Fruit fly (Drosophila melanogaster) whole organism, embryonic: ENCODE results near the gene CG11811.

ENCODE experiments used
- Asciz ChIP-seq: fragments of 200-800 bp; sonication (Bioruptor generic); optimal IDR thresholded peaks from 2 replicates; lab custom pipeline; 2017; ENCODE audit warnings: missing biosample characterization, mild to moderate bottlenecking, missing genetic modification characterization, missing genetic modification reagents
- Blimp-1 ChIP-seq: fragments of 200-800 bp; sonication (Bioruptor generic); optimal IDR thresholded peaks from 3 replicates; lab custom pipeline; 2018; ENCODE audit warnings: missing biosample characterization, missing genetic modification characterization, mild to moderate bottlenecking, moderate library complexity, missing genetic modification reagents
- CG1024 ChIP-seq: fragments of 200-800 bp; sonication (Bioruptor generic); IDR thresholded peaks from 2 replicates; pipeline ENCODE4 v1.3.6; 2022; ENCODE audit warnings: missing biosample characterization, missing genetic modification characterization
- CG12155 ChIP-seq: fragments of 200-800 bp; sonication (Bioruptor generic); optimal IDR thresholded peaks from 3 replicates; lab custom pipeline; 2016; ENCODE audit warnings: missing biosample characterization, missing genetic modification characterization
- CG12219 ChIP-seq: fragments of 200-800 bp; sonication (Bioruptor generic); optimal IDR thresholded peaks from 3 replicates; lab custom pipeline; 2018; ENCODE audit warnings: missing biosample characterization, mild to moderate bottlenecking, missing genetic modification characterization
- CG12299 ChIP-seq: fragments of 200-800 bp; sonication (Bioruptor generic); optimal IDR thresholded peaks from 2 replicates; lab custom pipeline; 2018; ENCODE audit warnings: missing biosample characterization, mild to moderate bottlenecking, missing genetic modification characterization
- CG15479 ChIP-seq: fragments of 200-800 bp; sonication (Bioruptor generic); optimal IDR thresholded peaks from 3 replicates; lab custom pipeline; 2019; ENCODE audit warnings: missing biosample characterization, mild to moderate bottlenecking, missing genetic modification characterization, moderate library complexity
- CG1647 ChIP-seq: fragments of 200-800 bp; sonication (Bioruptor generic); optimal IDR thresholded peaks from 3 replicates; lab custom pipeline; 2016; ENCODE audit warnings: missing biosample characterization, missing genetic modification characterization
- CG16863 ChIP-seq: fragments of 200-800 bp; sonication (Bioruptor generic); optimal IDR thresholded peaks from 3 replicates; lab custom pipeline; 2016; ENCODE audit warnings: missing biosample characterization, missing genetic modification characterization
- CG18619 ChIP-seq: fragments of 200-800 bp; sonication (Bioruptor generic); optimal IDR thresholded peaks from 3 replicates; lab custom pipeline; 2017; ENCODE audit warnings: missing biosample characterization, mild to moderate bottlenecking, missing genetic modification characterization
- CG2678 ChIP-seq: fragments of 200-800 bp; sonication (Bioruptor generic); optimal IDR thresholded peaks from 3 replicates; lab custom pipeline; 2019; ENCODE audit warnings: missing biosample characterization, mild to moderate bottlenecking, missing genetic modification characterization, moderate library complexity
- CG31365 ChIP-seq: fragments of 200-800 bp; sonication (Bioruptor generic); optimal IDR thresholded peaks from 2 replicates; lab custom pipeline; 2018; ENCODE audit warnings: missing biosample characterization, mild to moderate bottlenecking, missing genetic modification characterization
- CG4360 ChIP-seq: fragments of 200-800 bp; sonication (Bioruptor generic); IDR thresholded peaks from 2 replicates; pipeline ENCODE4 v1.3.6; 2022; ENCODE audit warnings: missing biosample characterization, missing genetic modification characterization
- CG43689 ChIP-seq: fragments of 200-800 bp; sonication (Bioruptor generic); IDR thresholded peaks from 2 replicates; pipeline ENCODE4 v1.3.6; 2022; ENCODE audit warnings: missing biosample characterization, missing genetic modification characterization
- CG6254 ChIP-seq: fragments of 200-800 bp; sonication (Bioruptor generic); optimal IDR thresholded peaks from 3 replicates; lab custom pipeline; 2017; ENCODE audit warnings: mild to moderate bottlenecking, missing biosample characterization, missing genetic modification reagents, missing genetic modification characterization
- CG6765 ChIP-seq: fragments of 200-800 bp; sonication (Bioruptor generic); optimal IDR thresholded peaks from 3 replicates; lab custom pipeline; 2017; ENCODE audit warnings: missing biosample characterization, mild to moderate bottlenecking, missing genetic modification characterization
- CG6813 ChIP-seq: fragments of 200-800 bp; sonication (Bioruptor generic); optimal IDR thresholded peaks from 2 replicates; lab custom pipeline; 2017; ENCODE audit warnings: missing biosample characterization, missing genetic modification characterization, mild to moderate bottlenecking, moderate library complexity, missing genetic modification reagents
- CG7786 ChIP-seq: fragments of 200-800 bp; sonication (Bioruptor generic); optimal IDR thresholded peaks from 2 replicates; lab custom pipeline; 2016; ENCODE audit warnings: missing biosample characterization, missing genetic modification characterization
- HHEX ChIP-seq: fragments of 200-800 bp; sonication (Bioruptor generic); optimal IDR thresholded peaks from 3 replicates; lab custom pipeline; 2017; ENCODE audit warnings: missing biosample characterization, mild to moderate bottlenecking, missing genetic modification characterization, missing genetic modification reagents
- HLH3B ChIP-seq: fragments of 200-800 bp; sonication (Bioruptor generic); IDR thresholded peaks from 2 replicates; pipeline ENCODE4 v1.3.6; 2022; ENCODE audit warnings: missing biosample characterization, missing genetic modification characterization
- Hr51 ChIP-seq, 2 experiments: fragments of 200-800 bp; sonication (Bioruptor generic); optimal IDR thresholded peaks; 2 replicates in 1 of 2; 3 replicates in 1 of 2; lab custom pipeline; 2016 to 2018; ENCODE audit warnings: missing biosample characterization in 2 of 2, missing genetic modification characterization in 2 of 2, mild to moderate bottlenecking in 1 of 2, moderate library complexity in 1 of 2
- Mrtf ChIP-seq: fragments of 200-800 bp; sonication (Bioruptor generic); IDR thresholded peaks from 3 replicates; pipeline ENCODE4 v1.3.6; 2022; ENCODE audit warnings: missing biosample characterization, missing genetic modification characterization
- Myb ChIP-seq: fragments of 200-800 bp; sonication (Bioruptor generic); optimal IDR thresholded peaks from 2 replicates; lab custom pipeline; 2016; ENCODE audit warnings: missing biosample characterization, missing genetic modification characterization
- Ptx1 ChIP-seq: fragments of 200-800 bp; sonication (Bioruptor generic); IDR thresholded peaks from 2 replicates; pipeline ENCODE4 v1.3.6; 2022; ENCODE audit warnings: missing biosample characterization, missing genetic modification characterization
- Rx ChIP-seq: fragments of 200-800 bp; sonication (Bioruptor generic); IDR thresholded peaks from 2 replicates; pipeline ENCODE4 v1.3.6; 2022; ENCODE audit warnings: missing biosample characterization, missing genetic modification characterization
- Sox100B ChIP-seq: fragments of 200-800 bp; sonication (Bioruptor generic); optimal IDR thresholded peaks from 3 replicates; lab custom pipeline; 2018; ENCODE audit warnings: missing biosample characterization, mild to moderate bottlenecking, missing genetic modification characterization
- Sox102F ChIP-seq: fragments of 200-800 bp; sonication (Bioruptor generic); optimal IDR thresholded peaks from 2 replicates; lab custom pipeline; 2018; ENCODE audit warnings: missing biosample characterization, mild to moderate bottlenecking, missing genetic modification characterization, moderate library complexity
- Sry-β ChIP-seq: fragments of 200-800 bp; sonication (Bioruptor generic); optimal IDR thresholded peaks from 2 replicates; lab custom pipeline; 2018; ENCODE audit warnings: missing biosample characterization, mild to moderate bottlenecking, missing genetic modification characterization, moderate library complexity
- Sry-δ ChIP-seq: fragments of 200-800 bp; sonication (Bioruptor generic); optimal IDR thresholded peaks from 2 replicates; lab custom pipeline; 2016; ENCODE audit warnings: missing biosample characterization, missing genetic modification characterization
- ab ChIP-seq: fragments of 200-800 bp; sonication (Bioruptor generic); optimal IDR thresholded peaks from 2 replicates; lab custom pipeline; 2016; ENCODE audit warnings: missing biosample characterization, missing genetic modification characterization
- bbx ChIP-seq: fragments of 200-800 bp; sonication (Bioruptor generic); IDR thresholded peaks from 2 replicates; pipeline ENCODE4 v1.3.6; 2022; ENCODE audit warnings: missing biosample characterization, missing genetic modification characterization; ENCODE audit not compliant: partially characterized antibody
- bowl ChIP-seq: fragments of 200-800 bp; sonication (Bioruptor generic); IDR thresholded peaks from 2 replicates; pipeline ENCODE4 v1.3.6; 2022; ENCODE audit warnings: missing biosample characterization, missing genetic modification characterization
- cad ChIP-seq: fragments of >200 bp; optimal IDR thresholded peaks from 2 replicates; lab custom pipeline; 2017; ENCODE audit warnings: missing biosample characterization, missing genetic modification characterization
- da ChIP-seq: fragments of 200-800 bp; sonication (Bioruptor generic); optimal IDR thresholded peaks from 2 replicates; lab custom pipeline; 2016; ENCODE audit warnings: missing biosample characterization, missing genetic modification characterization
- danr ChIP-seq: fragments of 200-800 bp; sonication (Bioruptor generic); IDR thresholded peaks from 2 replicates; pipeline ENCODE4 v1.3.6; 2022; ENCODE audit warnings: missing biosample characterization, missing genetic modification characterization
- dmrt11E ChIP-seq: fragments of 200-800 bp; sonication (Bioruptor generic); optimal IDR thresholded peaks from 3 replicates; lab custom pipeline; 2018; ENCODE audit warnings: missing biosample characterization, mild to moderate bottlenecking, missing genetic modification characterization, moderate library complexity
- ems ChIP-seq: fragments of 200-800 bp; sonication (Bioruptor generic); optimal IDR thresholded peaks from 3 replicates; lab custom pipeline; 2016; ENCODE audit warnings: missing biosample characterization, missing genetic modification characterization
- fd64A ChIP-seq: fragments of 200-800 bp; sonication (Bioruptor generic); optimal IDR thresholded peaks from 3 replicates; lab custom pipeline; 2018; ENCODE audit warnings: missing biosample characterization, mild to moderate bottlenecking, missing genetic modification characterization
- hkb ChIP-seq, 2 experiments: fragments of 200-800 bp in 1 of 2; fragments of >200 bp in 1 of 2; sonication (Bioruptor generic) in 1 of 2; IDR thresholded peaks in 1 of 2; optimal IDR thresholded peaks in 1 of 2; 2 replicates each; pipeline versions ENCODE4 v1.3.6 to Lab custom; 2017 to 2022; ENCODE audit warnings: missing biosample characterization in 1 of 2, missing genetic modification characterization in 1 of 2
- klu ChIP-seq: fragments of 200-800 bp; sonication (Bioruptor generic); IDR thresholded peaks from 2 replicates; pipeline ENCODE4 v1.3.6; 2022; ENCODE audit warnings: missing biosample characterization, missing genetic modification characterization
- lola ChIP-seq, 3 experiments: fragments of >200 bp in 2 of 3; fragments of 200-800 bp in 1 of 3; sonication (Bioruptor generic) in 1 of 3; optimal IDR thresholded peaks; 2 replicates each; lab custom pipeline; 2017 to 2019; ENCODE audit warnings: missing biosample characterization in 3 of 3, missing genetic modification characterization in 3 of 3, mild to moderate bottlenecking in 1 of 3, moderate library complexity in 1 of 3
- mirr ChIP-seq: fragments of 200-800 bp; sonication (Bioruptor generic); optimal IDR thresholded peaks from 3 replicates; lab custom pipeline; 2018; ENCODE audit warnings: missing biosample characterization, mild to moderate bottlenecking, missing genetic modification characterization
- nerfin-2 ChIP-seq: fragments of 200-800 bp; sonication (Bioruptor generic); IDR thresholded peaks from 2 replicates; pipeline ENCODE4 v1.3.6; 2022; ENCODE audit warnings: missing biosample characterization, missing genetic modification characterization; ENCODE audit not compliant: partially characterized antibody
- onecut ChIP-seq: fragments of 200-800 bp; sonication (Bioruptor generic); IDR thresholded peaks from 2 replicates; pipeline ENCODE4 v1.3.6; 2022; ENCODE audit warnings: missing biosample characterization, missing genetic modification characterization
- pzg ChIP-seq: fragments of 200-800 bp; sonication (Bioruptor generic); optimal IDR thresholded peaks from 3 replicates; lab custom pipeline; 2018; ENCODE audit warnings: missing biosample characterization, mild to moderate bottlenecking, missing genetic modification characterization, moderate library complexity
- ro ChIP-seq: fragments of 200-800 bp; sonication (Bioruptor generic); IDR thresholded peaks from 2 replicates; pipeline ENCODE4 v1.3.6; 2022; ENCODE audit warnings: missing biosample characterization, missing genetic modification characterization
- sc ChIP-seq, 3 experiments: fragments of >200 bp in 2 of 3; fragments of 200-800 bp in 1 of 3; sonication (Bioruptor generic) in 1 of 3; optimal IDR thresholded peaks; 2 replicates in 2 of 3; 3 replicates in 1 of 3; lab custom pipeline; 2017; ENCODE audit warnings: mild to moderate bottlenecking in 1 of 3, missing biosample characterization in 1 of 3, missing genetic modification characterization in 1 of 3, missing genetic modification reagents in 1 of 3
- vfl ChIP-seq: fragments of 200-800 bp; sonication (Bioruptor generic); optimal IDR thresholded peaks from 2 replicates; lab custom pipeline; 2016; ENCODE audit warnings: missing biosample characterization, missing genetic modification characterization

CG11811 gene

dm6 chr3L:10678545-10679067 is 12.2 kb upstream of the CG11811 start (continued):
- TF ChIP-seq CG15479 (GFP tag; lab: Kevin White, UChicago) (peak; percentile 62), CG4360 (GFP tag; lab: Robert Waterston, UW) (peak; percentile 72), HHEX (GFP tag; lab: Kevin White, UChicago) (peak; percentile 96), Rx (GFP tag; lab: Robert Waterston, UW) (peak; percentile 48; the same call in 1 of the 2 replicates), Asciz (GFP tag; lab: Kevin White, UChicago) (peak; percentile 95), Mrtf (GFP tag; lab: Robert Waterston, UW) (peak; percentile 91), mirr (peak; percentile 83), CG12299 (tag; lab: Kevin White, UChicago) (peak; percentile 96), onecut (GFP tag; lab: Robert Waterston, UW) (peak; percentile 91), vfl (GFP tag; lab: Kevin White, UChicago) (peak; percentile 77), ems (GFP tag; lab: Kevin White, UChicago) (peak; percentile 89), Sry-δ (GFP tag; lab: Kevin White, UChicago) (peak; percentile 46), nerfin-2 (no peak), HLH3B (peak; percentile 93), fd64A (peak; percentile 82), ab (GFP tag; lab: Kevin White, UChicago) (no peak), Ptx1 (GFP tag; lab: Robert Waterston, UW) (peak; percentile 95), hkb (optimal IDR thresholded peaks at IDR 0.05; lab: Kevin White, UChicago) (no peak), hkb (GFP tag; IDR thresholded peaks at IDR 0.05; lab: Robert Waterston, UW) (peak; percentile 95), CG18619 (GFP tag; lab: Kevin White, UChicago) (peak; percentile 94), dmrt11E (tag; lab: Kevin White, UChicago) (peak; percentile 92), bbx (GFP tag; lab: Robert Waterston, UW) (peak; percentile 34; the same call in 1 of the 2 replicates), Sox102F (GFP tag; lab: Kevin White, UChicago) (peak; percentile 94), Myb (GFP tag; lab: Kevin White, UChicago) (peak; percentile 86), da (GFP tag; lab: Kevin White, UChicago) (peak; percentile 64), ro (GFP tag; lab: Robert Waterston, UW) (peak; percentile 93; the same call in 1 of the 2 replicates), CG6813 (peak; percentile 89), CG6254 (GFP tag; lab: Kevin White, UChicago) (peak; percentile 89), sc (optimal IDR thresholded peaks at IDR 0.05; lab: Kevin White, UChicago) (no peak), sc (GFP tag; optimal IDR thresholded peaks at IDR 0.05; lab: Kevin White, UChicago) (peak; percentile 86), cad (no peak), pzg (GFP tag; lab: Kevin White, UChicago) (peak; percentile 7), CG16863 (GFP tag; lab: Kevin White, UChicago) (peak; percentile 87), CG2678 (peak; percentile 98), CG12219 (GFP tag; lab: Kevin White, UChicago) (peak; percentile 91), CG1024 (GFP tag; lab: Robert Waterston, UW) (peak; percentile 69; the same call in 1 of the 2 replicates), Blimp-1 (GFP tag; lab: Kevin White, UChicago) (peak; percentile 90), CG1647 (GFP tag; lab: Kevin White, UChicago) (peak; percentile 74), Sox100B (GFP tag; lab: Kevin White, UChicago) (peak; percentile 98), lola (GFP tag; optimal IDR thresholded peaks at IDR 0.05; lab: Kevin White, UChicago) (peak in 1 of 3 experiments; percentile 95), klu (peak; percentile 93), CG43689 (GFP tag; lab: Robert Waterston, UW) (peak; percentile 68; the same call in 1 of the 2 replicates), CG6765 (GFP tag; lab: Kevin White, UChicago) (peak; percentile 94), CG12155 (peak; percentile 85), CG7786 (peak; percentile 87), Hr51 (GFP tag; optimal IDR thresholded peaks at IDR 0.05; lab: Kevin White, UChicago) (peak; percentile 85 to 97), bowl (GFP tag; lab: Robert Waterston, UW) (peak; percentile 85), CG31365 (peak; percentile 45), Sry-β (peak; percentile 61), danr (GFP tag; lab: Robert Waterston, UW) (peak; percentile 92)
